Fruit fly (Drosophila melanogaster): ENCODE measurements around the gene ema.

The ema gene

DNA sequence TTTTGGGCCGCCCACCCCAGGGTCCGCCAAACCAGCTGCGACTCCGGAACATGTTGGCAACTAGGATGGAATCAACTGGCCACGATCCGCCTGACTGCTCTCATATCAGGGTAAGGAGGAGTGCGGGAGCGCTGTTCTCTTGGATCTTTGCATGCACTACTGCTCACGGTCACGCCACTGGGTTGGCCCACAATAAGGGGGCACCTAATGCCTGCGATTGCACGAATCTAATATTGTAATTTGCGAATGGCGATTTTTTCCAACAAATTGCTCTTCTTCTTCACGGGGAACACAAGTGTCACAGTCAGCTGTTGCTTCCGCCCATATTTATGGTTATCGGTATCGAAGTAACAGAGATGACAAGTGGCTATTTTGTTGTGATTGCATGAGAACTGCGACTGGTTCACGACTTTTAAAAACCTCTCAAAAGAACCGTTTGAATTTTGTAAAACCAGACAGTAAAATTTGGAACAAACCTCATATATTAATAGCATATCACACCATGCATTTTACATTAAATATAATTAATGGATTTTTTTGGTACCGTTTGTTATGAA, at the start of gene ema:
ema (minus strand) TSS at position 295 of the 557 bp plus-strand sequence.
- TF ChIP-seq CG9705 (GFP tag; optimal IDR thresholded peaks at IDR 0.05): peak; percentile 27
- peak; percentile 79 for TF ChIP-seq woc (GFP tag; optimal IDR thresholded peaks at IDR 0.05)
- peak in 1 of 2 experiments; percentile 36 for TF ChIP-seq foxo (GFP tag; optimal IDR thresholded peaks at IDR 0.05)
- peak; percentile 28 for TF ChIP-seq Myc (optimal IDR thresholded peaks at IDR 0.05)
- no peak for TF ChIP-seq Vsx2 (GFP tag; optimal IDR thresholded peaks at IDR 0.05; ENCODE audit: partially characterized antibody)
- TF ChIP-seq Jra (GFP tag; optimal IDR thresholded peaks at IDR 0.05): no peak
- no peak for TF ChIP-seq Mio (GFP tag; optimal IDR thresholded peaks at IDR 0.05)
- peak; percentile 50 for TF ChIP-seq Hr83 (GFP tag; optimal IDR thresholded peaks at IDR 0.05; ENCODE audit: poor library complexity, severe bottlenecking)
- no peak for TF ChIP-seq CG32264 (GFP tag; optimal IDR thresholded peaks at IDR 0.05)
- TF ChIP-seq pan (optimal IDR thresholded peaks at IDR 0.05): no peak
- TF ChIP-seq sage (GFP tag; optimal IDR thresholded peaks at IDR 0.05): no peak
- no peak for TF ChIP-seq Hr78 (GFP tag; optimal IDR thresholded peaks at IDR 0.05)
- TF ChIP-seq jim (GFP tag; optimal IDR thresholded peaks at IDR 0.05): no peak
- no peak for TF ChIP-seq brk (GFP tag; optimal IDR thresholded peaks at IDR 0.05)
- peak; percentile 12 for TF ChIP-seq Sp1 (GFP tag; optimal IDR thresholded peaks at IDR 0.05)
- TF ChIP-seq Hnf4 (GFP tag; optimal IDR thresholded peaks at IDR 0.05): no peak
- TF ChIP-seq br (GFP tag; optimal IDR thresholded peaks at IDR 0.05): no peak
- no peak for TF ChIP-seq CrebA (GFP tag; optimal IDR thresholded peaks at IDR 0.05; ENCODE audit: borderline replicate concordance)
- TF ChIP-seq usp (GFP tag; optimal IDR thresholded peaks at IDR 0.05): no peak
- TF ChIP-seq tai (GFP tag; optimal IDR thresholded peaks at IDR 0.05): no peak
- TF ChIP-seq ey (GFP tag; optimal IDR thresholded peaks at IDR 0.05): peak; percentile 6
- no peak for TF ChIP-seq h (GFP tag; optimal IDR thresholded peaks at IDR 0.05)
- no peak for TF ChIP-seq psq (GFP tag; optimal IDR thresholded peaks at IDR 0.05)
- TF ChIP-seq N (GFP tag; optimal IDR thresholded peaks at IDR 0.05): no peak
- peak; percentile 37 for TF ChIP-seq HLH106 (tag; optimal IDR thresholded peaks at IDR 0.05)
- TF ChIP-seq Abd-B (GFP tag; optimal IDR thresholded peaks at IDR 0.05): no peak
- TF ChIP-seq GATAd (GFP tag; optimal IDR thresholded peaks at IDR 0.05): no peak
- no peak for TF ChIP-seq lola (GFP tag; optimal IDR thresholded peaks at IDR 0.05)
- no peak for TF ChIP-seq Rel (GFP tag; optimal IDR thresholded peaks at IDR 0.05)
- peak; percentile 45 for TF ChIP-seq Rel (tag; optimal IDR thresholded peaks at IDR 0.05)
- peak; percentile 16 for TF ChIP-seq rgr (GFP tag; optimal IDR thresholded peaks at IDR 0.05)
- TF ChIP-seq dl (GFP tag; optimal IDR thresholded peaks at IDR 0.05; ENCODE audit: insufficient read depth in 1 of 2, partially characterized antibody in 2 of 2): no peak
- TF ChIP-seq OdsH (GFP tag; optimal IDR thresholded peaks at IDR 0.05): no peak
- no peak for TF ChIP-seq fru (GFP tag; optimal IDR thresholded peaks at IDR 0.05)
- no peak for TF ChIP-seq Dif (GFP tag; optimal IDR thresholded peaks at IDR 0.05; ENCODE audit: partially characterized antibody)
- no peak for TF ChIP-seq dsf (GFP tag; optimal IDR thresholded peaks at IDR 0.05; ENCODE audit: borderline replicate concordance)
- TF ChIP-seq sv (GFP tag; optimal IDR thresholded peaks at IDR 0.05): peak; percentile 9
- TF ChIP-seq Dfd (GFP tag; optimal IDR thresholded peaks at IDR 0.05): no peak
- no peak for TF ChIP-seq dmrt93B (GFP tag; optimal IDR thresholded peaks at IDR 0.05)

DNA sequence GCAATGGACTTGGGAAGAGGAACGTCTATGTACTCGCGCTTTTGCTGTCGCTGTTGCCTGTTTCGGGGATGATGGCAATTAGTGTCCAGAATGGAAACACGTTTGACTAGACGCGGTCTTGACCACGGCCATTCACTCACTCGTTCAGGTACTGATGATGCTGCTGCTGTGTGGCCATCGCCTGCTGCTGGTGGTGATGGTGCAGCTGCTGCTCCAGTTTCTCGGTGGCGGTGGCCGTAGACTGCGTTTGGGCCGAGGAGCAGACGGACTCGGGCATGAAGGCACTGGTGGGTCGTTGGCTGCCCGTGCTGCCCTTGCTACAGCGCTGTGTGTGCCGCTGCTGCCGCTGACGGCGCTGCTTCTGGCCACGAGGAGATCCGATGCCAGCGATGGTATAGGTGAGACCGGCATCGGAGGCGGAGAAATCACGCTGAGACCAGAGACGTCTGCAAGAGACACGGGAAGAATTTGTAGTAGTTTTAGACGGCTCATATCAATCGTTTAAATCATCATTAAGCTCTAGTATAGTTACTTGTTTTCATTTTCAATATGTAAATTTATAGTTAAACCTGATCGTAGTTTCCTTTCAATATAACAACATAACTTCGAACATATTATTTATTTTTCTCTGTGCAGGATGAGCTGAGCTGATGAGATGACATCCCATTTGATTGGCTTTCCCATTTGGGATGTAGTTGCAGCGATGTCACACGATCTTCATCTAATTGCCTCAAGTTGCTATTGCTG, 44.2 kb upstream of the ema start:
- TF ChIP-seq woc (GFP tag; optimal IDR thresholded peaks at IDR 0.05): no peak
- TF ChIP-seq Mio (GFP tag; optimal IDR thresholded peaks at IDR 0.05): no peak
- TF ChIP-seq sage (GFP tag; optimal IDR thresholded peaks at IDR 0.05): no peak
- no peak for TF ChIP-seq usp (GFP tag; optimal IDR thresholded peaks at IDR 0.05)
- no peak for TF ChIP-seq Hnf4 (GFP tag; optimal IDR thresholded peaks at IDR 0.05)
- TF ChIP-seq Dfd (GFP tag; optimal IDR thresholded peaks at IDR 0.05): no peak

Measured in whole organism, wandering third instar larva.